Worm (Caenorhabditis elegans) whole organism, mixed stage, embryonic: ENCODE results near the gene egas-4.

Experiments used
- M03D4.4 ChIP-seq: sonication (generic microtip); optimal IDR thresholded peaks from 2 replicates; lab custom pipeline; 2017; ENCODE audit warnings: mild to moderate bottlenecking, missing genetic modification characterization, missing compliant biosample characterization
- bed-3 ChIP-seq: fragments of 200-800 bp; sonication (Bioruptor generic); optimal IDR thresholded peaks from 3 replicates; lab custom pipeline; 2018; ENCODE audit warnings: mild to moderate bottlenecking, missing genetic modification characterization, moderate library complexity, missing compliant biosample characterization
- blmp-1 ChIP-seq: fragments of 150-350 bp; optimal IDR thresholded peaks from 2 replicates; lab custom pipeline; 2014; ENCODE audit warnings: missing biosample characterization, missing genetic modification characterization
- ceh-39 ChIP-seq: fragments of 150-350 bp; optimal IDR thresholded peaks from 2 replicates; lab custom pipeline; 2014; ENCODE audit warnings: missing biosample characterization, missing genetic modification characterization
- ceh-43 ChIP-seq: fragments of 200-800 bp; sonication (Bioruptor generic); optimal IDR thresholded peaks from 2 replicates; lab custom pipeline; 2018; ENCODE audit warnings: mild to moderate bottlenecking, missing genetic modification characterization, moderate library complexity, missing compliant biosample characterization
- ceh-83 ChIP-seq: fragments of 200-800 bp; sonication (Bioruptor generic); optimal IDR thresholded peaks from 2 replicates; lab custom pipeline; 2018; ENCODE audit warnings: mild to moderate bottlenecking, missing genetic modification characterization, missing compliant biosample characterization
- ces-1 ChIP-seq: fragments of 150-350 bp; optimal IDR thresholded peaks from 2 replicates; lab custom pipeline; 2014; ENCODE audit warnings: missing biosample characterization, missing genetic modification reagents, missing genetic modification characterization
- cnd-1 ChIP-seq: fragments of 200-800 bp; sonication (Bioruptor generic); optimal IDR thresholded peaks from 2 replicates; lab custom pipeline; 2018; ENCODE audit warnings: mild to moderate bottlenecking, missing genetic modification characterization, missing compliant biosample characterization
- drap-1 ChIP-seq: fragments of 200-800 bp; sonication (Bioruptor generic); optimal IDR thresholded peaks from 3 replicates; lab custom pipeline; 2018; ENCODE audit warnings: mild to moderate bottlenecking, missing genetic modification characterization, missing compliant biosample characterization
- elt-1 ChIP-seq: sonication (generic microtip); optimal IDR thresholded peaks from 2 replicates; lab custom pipeline; 2017; ENCODE audit warnings: missing genetic modification characterization, mild to moderate bottlenecking, missing compliant biosample characterization, antibody characterized with exemption, moderate library complexity, borderline replicate concordance; ENCODE audit not compliant: insufficient read depth
- elt-3 ChIP-seq: fragments of 150-350 bp; optimal IDR thresholded peaks from 2 replicates; lab custom pipeline; 2014; ENCODE audit warnings: missing biosample characterization, missing genetic modification characterization
- flh-1 ChIP-seq: fragments of 200-800 bp; sonication (Bioruptor generic); optimal IDR thresholded peaks from 2 replicates; lab custom pipeline; 2018; ENCODE audit warnings: mild to moderate bottlenecking, missing genetic modification characterization, moderate library complexity, missing compliant biosample characterization
- ham-2 ChIP-seq: fragments of 200-800 bp; sonication (Bioruptor generic); optimal IDR thresholded peaks from 2 replicates; lab custom pipeline; 2018; ENCODE audit warnings: mild to moderate bottlenecking, missing genetic modification characterization, missing compliant biosample characterization
- hlh-1 ChIP-seq: fragments of 150-350 bp; optimal IDR thresholded peaks from 2 replicates; lab custom pipeline; 2014; ENCODE audit warnings: missing biosample characterization, missing genetic modification reagents, missing genetic modification characterization
- lin-13 ChIP-seq: fragments of 150-350 bp; optimal IDR thresholded peaks from 2 replicates; lab custom pipeline; 2014; ENCODE audit warnings: missing biosample characterization, missing genetic modification characterization
- lin-32 ChIP-seq: fragments of 200-800 bp; sonication (Bioruptor generic); optimal IDR thresholded peaks from 2 replicates; lab custom pipeline; 2018; ENCODE audit warnings: mild to moderate bottlenecking, missing genetic modification characterization, missing compliant biosample characterization
- lsy-2 ChIP-seq: fragments of 150-350 bp; optimal IDR thresholded peaks from 2 replicates; lab custom pipeline; 2014; ENCODE audit warnings: missing biosample characterization, missing genetic modification characterization
- mab-5 ChIP-seq: fragments of 150-350 bp; optimal IDR thresholded peaks from 2 replicates; lab custom pipeline; 2014; ENCODE audit warnings: missing biosample characterization, missing genetic modification characterization
- mep-1 ChIP-seq: fragments of 150-350 bp; optimal IDR thresholded peaks from 2 replicates; lab custom pipeline; 2017; ENCODE audit warnings: missing biosample characterization, missing genetic modification reagents, missing genetic modification characterization, inconsistent platforms
- mls-2 ChIP-seq: sonication (generic microtip); optimal IDR thresholded peaks from 2 replicates; lab custom pipeline; 2016; ENCODE audit warnings: mild to moderate bottlenecking, missing genetic modification characterization, moderate library complexity, missing compliant biosample characterization
- nhr-12 ChIP-seq: fragments of 150-350 bp; optimal IDR thresholded peaks from 2 replicates; lab custom pipeline; 2014; ENCODE audit warnings: missing biosample characterization, missing genetic modification characterization
- nhr-2 ChIP-seq: fragments of 150-350 bp; optimal IDR thresholded peaks from 2 replicates; lab custom pipeline; 2014; ENCODE audit warnings: missing biosample characterization, missing genetic modification characterization
- nhr-237 ChIP-seq: fragments of 150-350 bp; optimal IDR thresholded peaks from 2 replicates; lab custom pipeline; 2014; ENCODE audit warnings: missing biosample characterization, missing genetic modification characterization
- nhr-28 ChIP-seq: fragments of 150-350 bp; optimal IDR thresholded peaks from 2 replicates; lab custom pipeline; 2014; ENCODE audit warnings: missing biosample characterization, missing genetic modification characterization
- nhr-76 ChIP-seq: sonication (generic microtip); optimal IDR thresholded peaks from 2 replicates; lab custom pipeline; 2017; ENCODE audit warnings: missing biosample characterization, missing genetic modification characterization
- pha-4 ChIP-seq: fragments of 150-350 bp; optimal IDR thresholded peaks from 2 replicates; lab custom pipeline; 2018; ENCODE audit warnings: missing biosample characterization, missing genetic modification reagents, missing genetic modification characterization
- sem-2 ChIP-seq: fragments of 200-800 bp; sonication (Bioruptor generic); optimal IDR thresholded peaks from 2 replicates; lab custom pipeline; 2018; ENCODE audit warnings: mild to moderate bottlenecking, missing genetic modification characterization, missing compliant biosample characterization
- snpc-4 ChIP-seq: fragments of 150-350 bp; optimal IDR thresholded peaks from 2 replicates; lab custom pipeline; 2014; ENCODE audit warnings: missing biosample characterization, missing genetic modification characterization
- sptf-1 ChIP-seq: sonication (generic microtip); optimal IDR thresholded peaks from 2 replicates; lab custom pipeline; 2017; ENCODE audit warnings: mild to moderate bottlenecking, missing genetic modification characterization, moderate library complexity, missing compliant biosample characterization
- tbx-8 ChIP-seq: fragments of 200-800 bp; sonication (Bioruptor generic); optimal IDR thresholded peaks from 2 replicates; lab custom pipeline; 2018; ENCODE audit warnings: mild to moderate bottlenecking, missing genetic modification characterization, moderate library complexity, missing compliant biosample characterization
- unc-120 ChIP-seq: sonication (generic microtip); optimal IDR thresholded peaks from 2 replicates; lab custom pipeline; 2017; ENCODE audit warnings: missing genetic modification characterization, missing compliant biosample characterization; ENCODE audit not compliant: poor library complexity, severe bottlenecking
- unc-39 ChIP-seq: fragments of 150-350 bp; optimal IDR thresholded peaks from 2 replicates; lab custom pipeline; 2014; ENCODE audit warnings: missing biosample characterization, missing genetic modification characterization
- unc-62 ChIP-seq: fragments of 150-350 bp; optimal IDR thresholded peaks from 2 replicates; lab custom pipeline; 2014; ENCODE audit warnings: missing biosample characterization, missing genetic modification reagents, missing genetic modification characterization
- zip-8 ChIP-seq: fragments of 150-350 bp; optimal IDR thresholded peaks from 2 replicates; lab custom pipeline; 2014; ENCODE audit warnings: missing biosample characterization, missing genetic modification characterization
- ztf-11 ChIP-seq: fragments of 150-350 bp; optimal IDR thresholded peaks from 2 replicates; lab custom pipeline; 2014; ENCODE audit warnings: missing biosample characterization, missing genetic modification characterization

Gene egas-4

DNA sequence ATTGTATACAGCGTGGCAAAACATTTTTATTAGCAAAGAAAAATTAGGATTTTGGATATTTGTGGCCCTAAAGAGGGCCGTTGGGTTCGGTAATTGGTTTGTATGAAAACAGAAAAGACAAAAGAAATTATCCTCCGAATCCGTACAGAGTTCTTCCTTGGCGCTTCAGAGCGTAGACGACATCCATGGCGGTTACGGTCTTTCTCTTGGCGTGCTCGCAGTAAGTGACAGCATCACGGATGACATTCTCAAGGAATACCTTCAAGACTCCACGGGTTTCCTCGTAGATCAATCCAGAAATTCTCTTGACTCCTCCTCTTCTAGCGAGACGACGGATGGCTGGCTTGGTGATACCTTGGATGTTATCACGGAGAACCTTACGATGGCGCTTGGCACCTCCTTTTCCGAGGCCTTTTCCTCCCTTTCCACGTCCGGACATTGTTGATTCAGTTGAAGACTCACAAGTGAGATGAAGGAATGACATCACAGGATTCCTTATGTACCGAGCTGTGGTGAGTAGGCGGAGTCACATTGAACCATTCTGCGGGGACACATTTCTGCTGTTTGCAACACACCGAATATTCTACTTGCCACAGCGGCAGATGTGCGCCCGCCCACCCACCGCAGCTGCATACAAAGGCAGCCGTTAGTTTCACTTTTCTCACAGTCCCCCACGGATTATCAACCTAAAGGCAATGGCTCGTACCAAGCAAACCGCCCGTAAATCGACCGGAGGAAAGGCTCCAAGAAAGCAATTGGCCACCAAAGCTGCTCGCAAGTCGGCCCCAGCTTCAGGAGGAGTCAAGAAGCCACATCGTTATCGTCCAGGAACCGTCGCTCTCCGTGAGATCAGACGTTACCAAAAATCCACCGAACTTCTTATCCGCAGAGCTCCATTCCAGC is 9.8 kb downstream of the egas-4 start, which contains the start of the genes his-60 and his-59 (continued):
- no peak for TF ChIP-seq nhr-76 (tag; lab: Kevin White, UChicago)
- TF ChIP-seq unc-39 (tag; lab: Kevin White, UChicago): peak; percentile 24
- no peak for TF ChIP-seq hlh-1 (tag; lab: Kevin White, UChicago)
- peak; percentile 48 for TF ChIP-seq ceh-43 (GFP tag; lab: Kevin White, UChicago)
- TF ChIP-seq elt-3 (tag; lab: Kevin White, UChicago): no peak
- peak; percentile 97 for TF ChIP-seq lin-13

DNA sequence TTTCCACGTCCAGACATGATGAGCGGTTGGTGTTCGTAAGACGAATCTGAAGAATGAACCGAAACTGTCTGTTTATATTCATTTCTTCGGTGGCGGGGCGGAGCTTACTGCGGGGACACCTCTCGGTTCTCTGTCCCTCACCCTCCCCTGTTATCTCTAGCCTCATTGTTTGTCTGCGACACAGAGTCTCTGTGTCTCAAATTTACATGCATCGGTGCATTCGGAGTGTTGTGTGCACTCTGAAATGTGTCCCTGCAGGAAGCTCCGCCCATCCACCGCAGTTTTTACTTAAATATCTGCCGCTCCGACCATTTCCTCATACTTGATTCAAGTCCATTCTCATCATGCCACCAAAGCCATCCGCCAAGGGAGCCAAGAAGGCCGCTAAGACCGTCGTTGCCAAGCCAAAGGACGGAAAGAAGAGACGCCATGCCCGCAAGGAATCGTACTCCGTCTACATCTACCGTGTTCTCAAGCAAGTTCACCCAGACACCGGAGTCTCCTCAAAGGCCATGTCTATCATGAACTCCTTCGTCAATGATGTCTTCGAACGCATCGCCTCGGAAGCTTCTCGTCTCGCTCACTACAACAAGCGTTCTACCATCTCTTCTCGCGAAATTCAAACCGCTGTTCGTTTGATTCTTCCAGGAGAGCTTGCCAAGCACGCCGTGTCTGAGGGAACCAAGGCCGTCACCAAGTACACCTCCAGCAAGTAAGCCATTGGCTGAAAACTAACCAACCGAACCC is 11.3 kb downstream of the egas-4 start, which contains the start of the genes his-61 and his-62:
his-61 (minus strand) TSS at position 17 of the 747 bp plus-strand sequence.
his-62 (plus strand) TSS at position 345 of the 747 bp plus-strand sequence.
- TF ChIP-seq unc-120: no peak
- no peak for TF ChIP-seq mab-5 (tag; lab: Kevin White, UChicago)
- TF ChIP-seq tbx-8 (GFP tag; lab: Kevin White, UChicago): no peak
- TF ChIP-seq ztf-11 (tag; lab: Kevin White, UChicago): peak; percentile 86
- TF ChIP-seq snpc-4: no peak
- no peak for TF ChIP-seq nhr-28 (tag; lab: Kevin White, UChicago)
- no peak for TF ChIP-seq zip-8 (tag; lab: Kevin White, UChicago)
- TF ChIP-seq sem-2: peak; percentile 50
- peak; percentile 56 for TF ChIP-seq ces-1 (GFP tag; lab: Kevin White, UChicago)
- TF ChIP-seq elt-1 (tag; lab: Kevin White, UChicago): no peak
- TF ChIP-seq bed-3 (GFP tag; lab: Kevin White, UChicago): no peak
- TF ChIP-seq mls-2 (tag; lab: Kevin White, UChicago): peak; percentile 86
- peak; percentile 76 for TF ChIP-seq ceh-39 (tag; lab: Kevin White, UChicago)
- TF ChIP-seq M03D4.4: peak; percentile 86
- no peak for TF ChIP-seq lin-32 (GFP tag; lab: Kevin White, UChicago)
- peak; percentile 14 for TF ChIP-seq hlh-1 (tag; lab: Kevin White, UChicago)
- TF ChIP-seq nhr-76 (tag; lab: Kevin White, UChicago): no peak
- TF ChIP-seq drap-1 (GFP tag; lab: Kevin White, UChicago): peak; percentile 53
- TF ChIP-seq sptf-1 (tag; lab: Kevin White, UChicago): peak; percentile 75
- no peak for TF ChIP-seq nhr-237 (tag; lab: Kevin White, UChicago)
- peak; percentile 88 for TF ChIP-seq cnd-1 (tag; lab: Kevin White, UChicago)
- no peak for TF ChIP-seq blmp-1 (tag; lab: Kevin White, UChicago)
- no peak for TF ChIP-seq ceh-43 (GFP tag; lab: Kevin White, UChicago)
- no peak for TF ChIP-seq flh-1
- TF ChIP-seq unc-39 (tag; lab: Kevin White, UChicago): peak; percentile 99
- peak; percentile 69 for TF ChIP-seq lsy-2 (tag; lab: Kevin White, UChicago)
- TF ChIP-seq unc-62 (GFP tag; lab: Kevin White, UChicago): no peak
- peak; percentile 88 for TF ChIP-seq pha-4 (tag; lab: Kevin White, UChicago)
- TF ChIP-seq nhr-12: peak; percentile 56
- TF ChIP-seq lin-13: peak; percentile 93
- TF ChIP-seq nhr-2 (tag; lab: Kevin White, UChicago): peak; percentile 41
- no peak for TF ChIP-seq ceh-83 (GFP tag; lab: Kevin White, UChicago)
- peak; percentile 4 for TF ChIP-seq ham-2 (GFP tag; lab: Kevin White, UChicago)
- TF ChIP-seq elt-3 (tag; lab: Kevin White, UChicago): no peak
- peak; percentile 55 for TF ChIP-seq mep-1
